Worm (Caenorhabditis elegans): Measurements from ENCODE around the gene lipl-6.
A peak's percentile ranks its signal among the peaks of the same experiment; 100 is the strongest.

The lipl-6 gene

ce11 chrV:6900173-6900638, 33.9 kb downstream of the lipl-6 start, which contains the start of gene odc-1 (continued):
- TF ChIP-seq zag-1 (tag; optimal IDR thresholded peaks at IDR 0.05) (no peak), tag-97 (GFP tag; IDR thresholded peaks at IDR 0.05) (no peak), aha-1 (tag) (no peak), daf-16 (GFP tag; optimal IDR thresholded peaks at IDR 0.05) (no peak), daf-16 (tag; optimal IDR thresholded peaks at IDR 0.05) (peak; percentile 35)

- TF ChIP-seq unc-39 (tag; optimal IDR thresholded peaks at IDR 0.05) (no peak), dmd-9 (GFP tag; IDR thresholded peaks at IDR 0.05) (no peak)
Observed at ce11 chrV:6896700-6897099, 37.4 kb downstream of the lipl-6 start, which contains the start of gene K11C4.1. K11C4.1 (plus strand) TSS chrV:6897000.

DNA sequence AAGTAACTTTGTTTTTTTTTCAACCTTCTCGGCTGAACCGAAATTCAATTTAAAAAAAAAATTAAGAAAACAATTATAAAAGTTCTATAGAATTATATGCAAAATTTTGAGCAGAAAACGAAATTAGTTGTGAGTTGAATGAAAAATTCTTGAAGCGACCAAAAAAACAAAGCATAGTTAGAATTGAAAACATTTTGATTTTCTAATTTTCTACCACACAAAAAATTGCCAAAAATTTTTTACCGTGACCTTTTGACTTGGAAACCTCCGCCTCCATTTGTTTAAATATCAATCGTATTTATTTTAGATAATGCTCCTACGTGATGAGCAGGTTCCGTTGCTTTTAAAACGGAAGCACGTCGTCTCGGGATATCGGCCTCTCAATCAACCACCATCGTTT, 39.3 kb downstream of the lipl-6 start, which contains the start of gene K11C4.2:
K11C4.2 (plus strand) TSS at position 301 of the 400 bp plus-strand sequence.
- TF ChIP-seq vab-7 (GFP tag; IDR thresholded peaks at IDR 0.05) (no peak), nhr-237 (tag; optimal IDR thresholded peaks at IDR 0.05) (no peak), mep-1 (tag; optimal IDR thresholded peaks at IDR 0.05) (no peak), nhr-6 (tag; optimal IDR thresholded peaks at IDR 0.05) (no peak), sdz-12 (GFP tag; optimal IDR thresholded peaks at IDR 0.05) (no peak), ceh-32 (tag; optimal IDR thresholded peaks at IDR 0.05; ENCODE audit: poor library complexity) (no peak)

ce11 chrV:6893681-6894080, 40.4 kb downstream of the lipl-6 start:
- TF ChIP-seq nhr-11 (tag; optimal IDR thresholded peaks at IDR 0.05), result peak; percentile 33
- TF ChIP-seq zag-1 (tag; optimal IDR thresholded peaks at IDR 0.05), result no peak
- no peak for TF ChIP-seq lin-39 (tag; optimal IDR thresholded peaks at IDR 0.05)
- TF ChIP-seq ceh-20 (GFP tag; IDR thresholded peaks at IDR 0.05), result 0 out of 2 replicates have a peak, but pooled peaks have one; percentile 21
- TF ChIP-seq spr-3 (GFP tag; optimal IDR thresholded peaks at IDR 0.05), result no peak
- TF ChIP-seq set-16 (GFP tag; IDR thresholded peaks at IDR 0.05), result peak; percentile 14; the same call in 1 of the 2 replicates
- TF ChIP-seq mes-2 (tag; optimal IDR thresholded peaks at IDR 0.05; ENCODE audit: poor library complexity, severe bottlenecking), result peak; percentile 22
- 0 out of 2 replicates have a peak, but pooled peaks have one; percentile 21 for TF ChIP-seq pha-4 (GFP tag; IDR thresholded peaks at IDR 0.05)
- TF ChIP-seq pha-4 (tag; optimal IDR thresholded peaks at IDR 0.05), result no peak
- TF ChIP-seq saeg-2 (GFP tag; IDR thresholded peaks at IDR 0.05), result no peak
- TF ChIP-seq F37D6.2 (tag; optimal IDR thresholded peaks at IDR 0.05), result no peak
- TF ChIP-seq ama-1 (optimal IDR thresholded peaks at IDR 0.05), result no peak
- peak; percentile 15 for TF ChIP-seq rbr-2 (tag; optimal IDR thresholded peaks at IDR 0.05)
- TF ChIP-seq tra-1 (GFP tag; IDR thresholded peaks at IDR 0.05), result no peak
- TF ChIP-seq cey-2 (tag; optimal IDR thresholded peaks at IDR 0.05; ENCODE audit: borderline replicate concordance, insufficient read depth), result no peak
- no peak for TF ChIP-seq snpc-1.2 (GFP tag; IDR thresholded peaks at IDR 0.05)
- TF ChIP-seq ctbp-1 (GFP tag; IDR thresholded peaks at IDR 0.05), result 0 out of 2 replicates have a peak, but pooled peaks have one; percentile 30
- no peak for TF ChIP-seq sdz-12 (GFP tag; optimal IDR thresholded peaks at IDR 0.05)
- no peak for TF ChIP-seq php-3 (GFP tag; IDR thresholded peaks at IDR 0.05)
- no peak for TF ChIP-seq mxl-2 (GFP tag; conservative IDR thresholded peaks at IDR 0.05)
- no peak for TF ChIP-seq nhr-76 (tag; optimal IDR thresholded peaks at IDR 0.05)
- no peak for TF ChIP-seq ztf-11 (tag; optimal IDR thresholded peaks at IDR 0.05)
- no peak for TF ChIP-seq aha-1 (tag)
- no peak for TF ChIP-seq zfp-3 (GFP tag; conservative IDR thresholded peaks at IDR 0.05)
- TF ChIP-seq zip-11 (GFP tag; IDR thresholded peaks at IDR 0.05), result no peak

DNA sequence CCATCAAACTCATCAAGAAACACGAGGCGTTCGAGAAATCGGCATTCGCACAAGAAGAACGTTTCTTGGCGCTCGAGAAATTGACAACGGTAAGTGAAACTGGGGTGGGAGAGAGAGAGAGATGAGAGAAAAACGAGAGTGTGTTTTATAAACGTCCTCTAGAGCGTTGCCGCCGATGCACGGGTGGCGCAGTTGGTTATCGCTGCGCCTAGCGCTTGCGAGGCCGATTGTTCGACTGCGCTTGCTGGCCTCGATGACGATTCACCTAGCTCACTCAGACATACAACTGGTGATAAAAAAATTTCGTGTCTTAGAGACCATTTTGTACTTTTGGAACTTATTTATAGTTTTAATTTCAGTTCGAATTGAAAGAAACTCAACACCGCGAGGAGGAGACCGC, 45.3 kb downstream of the lipl-6 start:
- TF ChIP-seq egl-43 (GFP tag; IDR thresholded peaks at IDR 0.05) (peak; percentile 93), nhr-111 (GFP tag; optimal IDR thresholded peaks at IDR 0.05) (peak; percentile 82), ctbp-1 (GFP tag; IDR thresholded peaks at IDR 0.05) (peak; percentile 73), nhr-25 (tag; optimal IDR thresholded peaks at IDR 0.05; ENCODE audit: borderline replicate concordance, insufficient read depth) (peak; percentile 0), spr-1 (tag; optimal IDR thresholded peaks at IDR 0.05) (peak; percentile 76), dmd-8 (GFP tag; IDR thresholded peaks at IDR 0.05) (peak; percentile 81; the same call in 1 of the 2 replicates), daf-8 (GFP tag; IDR thresholded peaks at IDR 0.05) (no peak), hlh-11 (tag; optimal IDR thresholded peaks at IDR 0.05) (peak; percentile 47), duxl-1 (tag; optimal IDR thresholded peaks at IDR 0.05; ENCODE audit: poor library complexity) (peak; percentile 77), gei-8 (GFP tag; optimal IDR thresholded peaks at IDR 0.05) (peak; percentile 87), vab-7 (GFP tag; IDR thresholded peaks at IDR 0.05) (peak; percentile 91), lin-29 (GFP tag; IDR thresholded peaks at IDR 0.05) (peak; percentile 29; the same call in 1 of the 2 replicates), zfp-3 (GFP tag; conservative IDR thresholded peaks at IDR 0.05) (peak; percentile 62; the same call in 1 of the 2 replicates), ama-1 (optimal IDR thresholded peaks at IDR 0.05) (no peak)
